Fruit fly (Drosophila melanogaster): Measurements from ENCODE around the gene CG12093.
A peak's percentile ranks its signal among the peaks of the same experiment; 100 is the strongest.

The CG12093 gene

DNA sequence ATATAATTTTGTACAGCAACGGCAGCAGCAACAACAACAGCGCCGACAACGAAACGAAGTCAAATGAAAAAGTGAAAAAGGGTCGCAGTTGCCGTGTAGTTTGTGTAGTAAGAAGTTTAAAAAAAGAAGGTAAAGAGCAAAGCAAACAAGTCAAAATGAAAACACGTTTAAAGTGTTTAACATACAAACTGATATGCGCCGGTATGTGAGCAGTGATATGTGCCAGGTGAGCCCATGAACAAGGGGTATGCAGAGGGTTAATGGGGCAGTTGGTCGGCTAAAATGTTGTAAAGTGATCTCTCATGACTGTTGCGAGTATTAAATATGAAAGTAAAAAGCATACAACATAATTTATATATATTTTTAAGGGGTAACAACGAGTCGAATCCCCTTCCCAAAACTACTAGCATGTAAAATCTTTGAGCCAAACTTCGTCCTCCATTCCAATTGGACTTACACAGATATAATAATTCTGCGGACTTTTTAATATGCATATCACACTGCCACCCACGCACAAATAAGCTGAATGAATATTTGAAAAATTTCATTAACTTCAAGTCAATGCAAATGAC lies 32.2 kb upstream of the CG12093 start (continued):
- TF ChIP-seq GATAe (GFP tag; conservative IDR thresholded peaks at IDR 0.05) (peak; percentile 36; the same call in 1 of the 2 replicates), esg (GFP tag; conservative IDR thresholded peaks at IDR 0.05) (peak; percentile 48), CoRest (tag; optimal IDR thresholded peaks at IDR 0.05) (peak; percentile 16), Chrac-16 (GFP tag; optimal IDR thresholded peaks at IDR 0.05) (peak; percentile 23), chm (GFP tag; IDR thresholded peaks at IDR 0.05) (peak; percentile 65; the same call in 1 of the 2 replicates), Neu2 (GFP tag; optimal IDR thresholded peaks at IDR 0.05; ENCODE audit: borderline replicate concordance) (no peak), trem (tag; optimal IDR thresholded peaks at IDR 0.05) (peak; percentile 42), CG3838 (GFP tag; optimal IDR thresholded peaks at IDR 0.05) (no peak), pzg (GFP tag; optimal IDR thresholded peaks at IDR 0.05) (no peak), Atf-2 (GFP tag; optimal IDR thresholded peaks at IDR 0.05) (no peak), wdn (GFP tag; IDR thresholded peaks at IDR 0.05) (no peak), CG6254 (GFP tag; optimal IDR thresholded peaks at IDR 0.05) (peak; percentile 51), CG4424 (GFP tag; optimal IDR thresholded peaks at IDR 0.05) (peak; percentile 77), Dp (GFP tag; optimal IDR thresholded peaks at IDR 0.05) (no peak), CG8089 (GFP tag; optimal IDR thresholded peaks at IDR 0.05) (no peak), CG2678 (tag; optimal IDR thresholded peaks at IDR 0.05) (peak; percentile 79), CG1792 (GFP tag; optimal IDR thresholded peaks at IDR 0.05) (no peak), HLH4C (GFP tag; IDR thresholded peaks at IDR 0.05; ENCODE audit: partially characterized antibody) (no peak), bsh (GFP tag; optimal IDR thresholded peaks at IDR 0.05) (peak in 1 of 2 experiments; percentile 50), klu (GFP tag; IDR thresholded peaks at IDR 0.05) (peak; percentile 80), br (optimal IDR thresholded peaks at IDR 0.05) (no peak), CG1603 (tag; optimal IDR thresholded peaks at IDR 0.05) (peak; percentile 79), Dfd (GFP tag; optimal IDR thresholded peaks at IDR 0.05) (no peak), CG9727 (GFP tag; optimal IDR thresholded peaks at IDR 0.05) (peak; percentile 75), Fer1 (GFP tag; optimal IDR thresholded peaks at IDR 0.05) (no peak), CG2129 (GFP tag; IDR thresholded peaks at IDR 0.05; ENCODE audit: partially characterized antibody) (no peak), shn (GFP tag; optimal IDR thresholded peaks at IDR 0.05) (no peak), Ssrp (tag; optimal IDR thresholded peaks at IDR 0.05) (peak; percentile 8), ttk (GFP tag; IDR thresholded peaks at IDR 0.05) (peak; percentile 88), chif (GFP tag; optimal IDR thresholded peaks at IDR 0.05) (no peak), gfzf (GFP tag; optimal IDR thresholded peaks at IDR 0.05) (no peak), pan (optimal IDR thresholded peaks at IDR 0.05) (peak in 1 of 2 experiments; percentile 35), pan (GFP tag; optimal IDR thresholded peaks at IDR 0.05 in 1 of 2, IDR thresholded peaks at IDR 0.05 in 1 of 2) (peak in 1 of 2 experiments; percentile 87), Hey (tag; optimal IDR thresholded peaks at IDR 0.05) (no peak), CG6175 (GFP tag; IDR thresholded peaks at IDR 0.05) (peak; percentile 78; the same call in 2 of the 3 replicates), Eip74EF (GFP tag; optimal IDR thresholded peaks at IDR 0.05) (peak in 1 of 2 experiments; percentile 40), CG34422 (GFP tag; IDR thresholded peaks at IDR 0.05) (peak; percentile 91), zf30C (GFP tag; optimal IDR thresholded peaks at IDR 0.05) (no peak), CG1529 (GFP tag; optimal IDR thresholded peaks at IDR 0.05) (no peak), MESR4 (GFP tag; optimal IDR thresholded peaks at IDR 0.05) (no peak), crp (GFP tag; optimal IDR thresholded peaks at IDR 0.05) (no peak), HLH54F (GFP tag; optimal IDR thresholded peaks at IDR 0.05) (no peak), Opbp (GFP tag; IDR thresholded peaks at IDR 0.05; ENCODE audit: partially characterized antibody) (no peak), Fer2 (tag; optimal IDR thresholded peaks at IDR 0.05) (peak; percentile 10), Pdp1 (GFP tag; optimal IDR thresholded peaks at IDR 0.05) (peak in 1 of 2 experiments; percentile 68), CG18599 (GFP tag; optimal IDR thresholded peaks at IDR 0.05) (peak; percentile 73)
